Fruit fly (Drosophila melanogaster) whole organism, embryonic: ENCODE data around the gene CG5828.
A peak's percentile ranks its signal among the peaks of the same experiment; 100 is the strongest.

Source experiments
- Antp ChIP-seq: fragments of 200-800 bp; sonication (Bioruptor generic); optimal IDR thresholded peaks from 3 replicates; lab custom pipeline; 2016; ENCODE audit warnings: missing biosample characterization, missing genetic modification characterization
- Asciz ChIP-seq: fragments of 200-800 bp; sonication (Bioruptor generic); optimal IDR thresholded peaks from 2 replicates; lab custom pipeline; 2017; ENCODE audit warnings: missing biosample characterization, mild to moderate bottlenecking, missing genetic modification characterization, missing genetic modification reagents
- CG10543 ChIP-seq: fragments of 200-800 bp; sonication (Bioruptor generic); optimal IDR thresholded peaks from 3 replicates; lab custom pipeline; 2017; ENCODE audit warnings: missing biosample characterization, mild to moderate bottlenecking, missing genetic modification characterization, moderate library complexity
- CG10654 ChIP-seq: fragments of 200-800 bp; sonication (Bioruptor generic); optimal IDR thresholded peaks from 2 replicates; lab custom pipeline; 2016; ENCODE audit warnings: missing biosample characterization, missing genetic modification characterization
- CG11085 ChIP-seq: fragments of 200-800 bp; sonication (Bioruptor generic); IDR thresholded peaks from 2 replicates; pipeline ENCODE4 v1.3.6; 2022; ENCODE audit warnings: missing biosample characterization, missing genetic modification characterization
- CG11456 ChIP-seq: fragments of 200-800 bp; sonication (Bioruptor generic); IDR thresholded peaks from 3 replicates; pipeline ENCODE4 v1.3.6; 2022; ENCODE audit warnings: missing biosample characterization, missing genetic modification characterization
- CG11695 ChIP-seq: fragments of 200-800 bp; sonication (Bioruptor generic); IDR thresholded peaks from 3 replicates; pipeline ENCODE4 v1.3.6; 2022; ENCODE audit warnings: missing biosample characterization, missing genetic modification characterization
- CG13123 ChIP-seq: fragments of 200-800 bp; sonication (Bioruptor generic); optimal IDR thresholded peaks from 2 replicates; lab custom pipeline; 2016; ENCODE audit warnings: missing biosample characterization, missing genetic modification characterization
- CG15269 ChIP-seq: fragments of 200-800 bp; sonication (Bioruptor generic); optimal IDR thresholded peaks from 2 replicates; lab custom pipeline; 2018; ENCODE audit warnings: missing biosample characterization, mild to moderate bottlenecking, missing genetic modification characterization, moderate library complexity
- CG17568 ChIP-seq: fragments of 200-800 bp; sonication (Bioruptor generic); optimal IDR thresholded peaks from 2 replicates; lab custom pipeline; 2018; ENCODE audit warnings: missing biosample characterization, mild to moderate bottlenecking, missing genetic modification characterization, moderate library complexity
- CG18262 ChIP-seq: fragments of 200-800 bp; optimal IDR thresholded peaks from 3 replicates; lab custom pipeline; 2019; ENCODE audit warnings: missing biosample characterization, mild to moderate bottlenecking, missing genetic modification characterization, moderate library complexity
- CG18599 ChIP-seq: fragments of 200-800 bp; sonication (Bioruptor generic); optimal IDR thresholded peaks from 3 replicates; lab custom pipeline; 2017; ENCODE audit warnings: missing biosample characterization, missing genetic modification characterization, mild to moderate bottlenecking, moderate library complexity, missing genetic modification reagents
- CG2202 ChIP-seq: fragments of 200-800 bp; sonication (Bioruptor generic); optimal IDR thresholded peaks from 2 replicates; lab custom pipeline; 2018; ENCODE audit warnings: missing biosample characterization, mild to moderate bottlenecking, missing genetic modification characterization
- CG2678 ChIP-seq: fragments of 200-800 bp; sonication (Bioruptor generic); optimal IDR thresholded peaks from 3 replicates; lab custom pipeline; 2019; ENCODE audit warnings: missing biosample characterization, mild to moderate bottlenecking, missing genetic modification characterization, moderate library complexity
- CG5180 ChIP-seq: fragments of 200-800 bp; sonication (Bioruptor generic); optimal IDR thresholded peaks from 3 replicates; lab custom pipeline; 2017; ENCODE audit warnings: missing biosample characterization, missing genetic modification characterization, mild to moderate bottlenecking, moderate library complexity, missing genetic modification reagents
- CG7839 ChIP-seq: fragments of 200-800 bp; sonication (Bioruptor generic); optimal IDR thresholded peaks from 3 replicates; lab custom pipeline; 2018; ENCODE audit warnings: missing biosample characterization, mild to moderate bottlenecking, missing genetic modification characterization, moderate library complexity
- CG8290 ChIP-seq, 3 experiments: fragments of 200-800 bp; sonication (Bioruptor generic); optimal IDR thresholded peaks; 2 replicates each; lab custom pipeline; 2016 to 2019; ENCODE audit warnings: missing biosample characterization in 3 of 3, missing genetic modification characterization in 3 of 3, mild to moderate bottlenecking in 2 of 3, moderate library complexity in 1 of 3
- CG8359 ChIP-seq: fragments of 200-800 bp; sonication (Bioruptor generic); optimal IDR thresholded peaks from 2 replicates; lab custom pipeline; 2017; ENCODE audit warnings: missing biosample characterization, mild to moderate bottlenecking, missing genetic modification characterization, borderline replicate concordance
- CG8924 ChIP-seq: fragments of 200-800 bp; optimal IDR thresholded peaks from 3 replicates; lab custom pipeline; 2019; ENCODE audit warnings: missing biosample characterization, mild to moderate bottlenecking, missing genetic modification characterization, moderate library complexity
- Dip2 ChIP-seq: fragments of 200-800 bp; sonication (Bioruptor generic); IDR thresholded peaks from 2 replicates; pipeline ENCODE4 v1.3.6; 2022; ENCODE audit warnings: missing biosample characterization, missing genetic modification characterization
- Drgx ChIP-seq: fragments of 200-800 bp; sonication (Bioruptor generic); IDR thresholded peaks from 2 replicates; pipeline ENCODE4 v1.3.6; 2022; ENCODE audit warnings: missing biosample characterization, missing genetic modification characterization
- Ets65A ChIP-seq: fragments of 200-800 bp; sonication (Bioruptor generic); peaks from one replicate; lab custom pipeline; 2016; ENCODE audit warnings: missing biosample characterization, missing genetic modification characterization
- Hand ChIP-seq: fragments of 200-800 bp; sonication (Bioruptor generic); optimal IDR thresholded peaks from 2 replicates; lab custom pipeline; 2017; ENCODE audit warnings: mild to moderate bottlenecking, missing biosample characterization, missing genetic modification reagents, missing genetic modification characterization
- Hmr ChIP-seq: fragments of 200-800 bp; sonication (Bioruptor generic); optimal IDR thresholded peaks from 3 replicates; lab custom pipeline; 2017; ENCODE audit warnings: mild to moderate bottlenecking, missing biosample characterization, missing genetic modification reagents, missing genetic modification characterization
- Hr3 ChIP-seq: fragments of 200-800 bp; sonication (Bioruptor generic); optimal IDR thresholded peaks from 3 replicates; lab custom pipeline; 2016; ENCODE audit warnings: missing biosample characterization, missing genetic modification characterization
- Jarid2 ChIP-seq: fragments of 200-800 bp; sonication (Bioruptor generic); optimal IDR thresholded peaks from 3 replicates; lab custom pipeline; 2017; ENCODE audit warnings: mild to moderate bottlenecking, missing biosample characterization, missing genetic modification reagents, missing genetic modification characterization
- Meics ChIP-seq: fragments of 200-800 bp; sonication (Bioruptor generic); optimal IDR thresholded peaks from 2 replicates; lab custom pipeline; 2017; ENCODE audit warnings: missing biosample characterization, mild to moderate bottlenecking, missing genetic modification characterization
- Ptx1 ChIP-seq: fragments of 200-800 bp; sonication (Bioruptor generic); IDR thresholded peaks from 2 replicates; pipeline ENCODE4 v1.3.6; 2022; ENCODE audit warnings: missing biosample characterization, missing genetic modification characterization
- Taf1 ChIP-seq: fragments of 200-800 bp; sonication (Bioruptor generic); IDR thresholded peaks from 2 replicates; pipeline ENCODE4 v1.3.6; 2022; ENCODE audit warnings: missing biosample characterization, missing genetic modification characterization
- Tbp ChIP-seq: fragments of >200 bp; optimal IDR thresholded peaks from 2 replicates; lab custom pipeline; 2018; ENCODE audit warnings: missing biosample characterization, missing genetic modification characterization
- ci ChIP-seq: fragments of 200-800 bp; sonication (Bioruptor generic); IDR thresholded peaks from 3 replicates; pipeline ENCODE4 v1.3.6; 2022; ENCODE audit warnings: missing biosample characterization, missing genetic modification characterization
- ems ChIP-seq: fragments of 200-800 bp; sonication (Bioruptor generic); optimal IDR thresholded peaks from 3 replicates; lab custom pipeline; 2016; ENCODE audit warnings: missing biosample characterization, missing genetic modification characterization
- fd102C ChIP-seq: fragments of 200-800 bp; sonication (Bioruptor generic); optimal IDR thresholded peaks from 2 replicates; lab custom pipeline; 2018; ENCODE audit warnings: missing biosample characterization, mild to moderate bottlenecking, missing genetic modification characterization, moderate library complexity
- gfzf ChIP-seq: fragments of 200-800 bp; sonication (Bioruptor generic); optimal IDR thresholded peaks from 2 replicates; lab custom pipeline; 2016; ENCODE audit warnings: missing biosample characterization, mild to moderate bottlenecking, missing genetic modification characterization, moderate library complexity
- grn ChIP-seq: fragments of 200-800 bp; sonication (Bioruptor generic); optimal IDR thresholded peaks from 3 replicates; lab custom pipeline; 2017; ENCODE audit warnings: missing biosample characterization, missing genetic modification characterization
- hkb ChIP-seq, 2 experiments: fragments of 200-800 bp in 1 of 2; fragments of >200 bp in 1 of 2; sonication (Bioruptor generic) in 1 of 2; IDR thresholded peaks in 1 of 2; optimal IDR thresholded peaks in 1 of 2; 2 replicates each; pipeline versions ENCODE4 v1.3.6 to Lab custom; 2017 to 2022; ENCODE audit warnings: missing biosample characterization in 1 of 2, missing genetic modification characterization in 1 of 2
- kay ChIP-seq: fragments of 200-800 bp; sonication (Bioruptor generic); optimal IDR thresholded peaks from 2 replicates; lab custom pipeline; 2016; ENCODE audit warnings: missing biosample characterization, missing genetic modification characterization
- onecut ChIP-seq: fragments of 200-800 bp; sonication (Bioruptor generic); IDR thresholded peaks from 2 replicates; pipeline ENCODE4 v1.3.6; 2022; ENCODE audit warnings: missing biosample characterization, missing genetic modification characterization
- pfk ChIP-seq: fragments of 200-800 bp; sonication (Bioruptor generic); optimal IDR thresholded peaks from 2 replicates; lab custom pipeline; 2018; ENCODE audit warnings: missing biosample characterization, mild to moderate bottlenecking, missing genetic modification characterization, moderate library complexity
- rib ChIP-seq: fragments of 200-800 bp; sonication (Bioruptor generic); IDR thresholded peaks from 2 replicates; pipeline ENCODE4 v1.3.6; 2022; ENCODE audit warnings: missing biosample characterization, missing genetic modification characterization
- scrt ChIP-seq: fragments of 200-800 bp; sonication (Bioruptor generic); optimal IDR thresholded peaks from 2 replicates; lab custom pipeline; 2018; ENCODE audit warnings: missing biosample characterization, mild to moderate bottlenecking, missing genetic modification characterization, moderate library complexity
- slbo ChIP-seq: fragments of 200-800 bp; sonication (Bioruptor generic); IDR thresholded peaks from 2 replicates; pipeline ENCODE4 v1.3.6; 2022; ENCODE audit warnings: missing biosample characterization, missing genetic modification characterization
- slou ChIP-seq: fragments of 200-800 bp; sonication (Bioruptor generic); optimal IDR thresholded peaks from 3 replicates; lab custom pipeline; 2016; ENCODE audit warnings: missing biosample characterization, missing genetic modification characterization
- sqz ChIP-seq: fragments of 200-800 bp; sonication (Bioruptor generic); optimal IDR thresholded peaks from 3 replicates; lab custom pipeline; 2018; ENCODE audit warnings: missing biosample characterization, mild to moderate bottlenecking, missing genetic modification characterization
- stwl ChIP-seq: fragments of 200-800 bp; sonication (Bioruptor generic); optimal IDR thresholded peaks from 3 replicates; lab custom pipeline; 2018; ENCODE audit warnings: missing biosample characterization, mild to moderate bottlenecking, missing genetic modification characterization, moderate library complexity
- tgo ChIP-seq: fragments of 200-800 bp; sonication (Bioruptor generic); IDR thresholded peaks from 3 replicates; pipeline ENCODE4 v1.3.6; 2022; ENCODE audit warnings: missing biosample characterization, missing genetic modification characterization
- tna ChIP-seq: fragments of 200-800 bp; sonication (Bioruptor generic); IDR thresholded peaks from 2 replicates; pipeline ENCODE4 v1.3.6; 2022; ENCODE audit warnings: missing biosample characterization, missing genetic modification characterization; ENCODE audit not compliant: partially characterized antibody
- unpg ChIP-seq: fragments of 200-800 bp; sonication (Bioruptor generic); optimal IDR thresholded peaks from 3 replicates; lab custom pipeline; 2018; ENCODE audit warnings: missing biosample characterization, mild to moderate bottlenecking, missing genetic modification characterization, moderate library complexity
- zen ChIP-seq: fragments of 200-800 bp; sonication (Bioruptor generic); optimal IDR thresholded peaks from 3 replicates; lab custom pipeline; 2018; ENCODE audit warnings: missing biosample characterization, mild to moderate bottlenecking, missing genetic modification characterization, moderate library complexity
- zf30C ChIP-seq: fragments of 200-800 bp; sonication (Bioruptor generic); optimal IDR thresholded peaks from 3 replicates; lab custom pipeline; 2018; ENCODE audit warnings: missing biosample characterization, mild to moderate bottlenecking, missing genetic modification characterization

CG5828 gene

dm6 chr2L:5063936-5064335 is 29.8 kb upstream of the CG5828 start (continued):
- TF ChIP-seq CG2202 (no peak), zen (no peak), scrt (GFP tag; lab: Kevin White, UChicago) (peak; percentile 55), CG18599 (GFP tag; lab: Kevin White, UChicago) (peak; percentile 64), kay (GFP tag; lab: Kevin White, UChicago) (no peak), CG13123 (GFP tag; lab: Kevin White, UChicago) (no peak), CG11456 (GFP tag; lab: Robert Waterston, UW) (no peak), Taf1 (GFP tag; lab: Robert Waterston, UW) (no peak), rib (GFP tag; lab: Robert Waterston, UW) (0 out of 2 replicates have a peak, but pooled peaks have one; percentile 41), CG17568 (GFP tag; lab: Kevin White, UChicago) (no peak), Jarid2 (GFP tag; lab: Kevin White, UChicago) (no peak), CG18262 (no peak), hkb (optimal IDR thresholded peaks at IDR 0.05; lab: Kevin White, UChicago) (no peak), hkb (GFP tag; IDR thresholded peaks at IDR 0.05; lab: Robert Waterston, UW) (no peak), Meics (GFP tag; lab: Kevin White, UChicago) (no peak), Drgx (GFP tag; lab: Robert Waterston, UW) (no peak), fd102C (no peak), CG7839 (no peak), CG10543 (GFP tag; lab: Kevin White, UChicago) (peak; percentile 51), sqz (peak; percentile 55), stwl (tag; lab: Kevin White, UChicago) (no peak), CG8359 (GFP tag; lab: Kevin White, UChicago) (no peak), Hr3 (GFP tag; lab: Kevin White, UChicago) (no peak), Tbp (no peak), Ets65A (GFP tag; lab: Kevin White, UChicago) (peak; percentile 57), CG5180 (no peak), zf30C (no peak), CG2678 (no peak), Hmr (GFP tag; lab: Kevin White, UChicago) (no peak), ci (no peak), tgo (no peak), slou (no peak), Asciz (GFP tag; lab: Kevin White, UChicago) (no peak), CG11085 (GFP tag; lab: Robert Waterston, UW) (no peak), unpg (no peak), onecut (GFP tag; lab: Robert Waterston, UW) (peak; percentile 5; the same call in 1 of the 2 replicates), slbo (GFP tag; lab: Robert Waterston, UW) (no peak), tna (GFP tag; lab: Robert Waterston, UW) (no peak), ems (GFP tag; lab: Kevin White, UChicago) (no peak), pfk (GFP tag; lab: Kevin White, UChicago) (peak; percentile 97), Antp (GFP tag; lab: Kevin White, UChicago) (no peak), CG11695 (GFP tag; lab: Robert Waterston, UW) (no peak), gfzf (GFP tag; lab: Kevin White, UChicago) (no peak), grn (GFP tag; lab: Kevin White, UChicago) (no peak), CG10654 (GFP tag; lab: Kevin White, UChicago) (no peak), CG8290 (GFP tag; optimal IDR thresholded peaks at IDR 0.05; lab: Kevin White, UChicago) (no peak), CG8290 (tag; optimal IDR thresholded peaks at IDR 0.05; lab: Kevin White, UChicago) (peak in 1 of 2 experiments; percentile 46), Ptx1 (GFP tag; lab: Robert Waterston, UW) (no peak), Dip2 (no peak), CG8924 (no peak), Hand (GFP tag; lab: Kevin White, UChicago) (no peak), CG15269 (no peak)
